Worm (Caenorhabditis elegans) whole organism, late embryonic: ENCODE data around the gene alg-3.

ENCODE experiments used
- K09A11.1 ChIP-seq: sonication (generic microtip); optimal IDR thresholded peaks from 2 replicates; lab custom pipeline; 2017; ENCODE audit warnings: antibody characterized with exemption, mild to moderate bottlenecking, missing genetic modification characterization, missing compliant biosample characterization; ENCODE audit not compliant: insufficient read depth
- Y22D7AL.16 ChIP-seq: sonication (generic microtip); optimal IDR thresholded peaks from 2 replicates; lab custom pipeline; 2016; ENCODE audit warnings: missing genetic modification characterization, missing compliant biosample characterization
- ahr-1 ChIP-seq: sonication (generic microtip); optimal IDR thresholded peaks from 2 replicates; lab custom pipeline; 2016; ENCODE audit warnings: missing genetic modification characterization, missing compliant biosample characterization
- ama-1 ChIP-seq: fragments of 150-350 bp; optimal IDR thresholded peaks from 2 replicates; lab custom pipeline; 2014
- ceh-18 ChIP-seq: sonication (generic microtip); optimal IDR thresholded peaks from 2 replicates; lab custom pipeline; 2016; ENCODE audit warnings: missing genetic modification characterization, missing compliant biosample characterization
- ceh-19 ChIP-seq: fragments of 200-800 bp; sonication (Bioruptor generic); optimal IDR thresholded peaks from 2 replicates; lab custom pipeline; 2018; ENCODE audit warnings: mild to moderate bottlenecking, missing genetic modification characterization, missing compliant biosample characterization
- ceh-2 ChIP-seq: sonication (generic microtip); optimal IDR thresholded peaks from 2 replicates; lab custom pipeline; 2016; ENCODE audit warnings: missing genotype, missing genetic modification characterization, missing compliant biosample characterization
- ceh-24 ChIP-seq: sonication (generic microtip); optimal IDR thresholded peaks from 2 replicates; lab custom pipeline; 2016; ENCODE audit warnings: mild to moderate bottlenecking, missing genetic modification characterization, missing compliant biosample characterization
- ceh-30 ChIP-seq: fragments of 150-350 bp; optimal IDR thresholded peaks from 2 replicates; lab custom pipeline; 2014; ENCODE audit warnings: missing biosample characterization, missing genetic modification characterization
- ceh-45 ChIP-seq: fragments of 200-800 bp; sonication (Bioruptor generic); IDR thresholded peaks from 2 replicates; pipeline ENCODE4 v1.3.6; 2022; ENCODE audit warnings: missing genetic modification reagents, missing genetic modification characterization, missing compliant biosample characterization
- ceh-6 ChIP-seq: fragments of 200-800 bp; sonication (Bioruptor generic); optimal IDR thresholded peaks from 2 replicates; lab custom pipeline; 2018; ENCODE audit warnings: mild to moderate bottlenecking, missing genetic modification characterization, missing compliant biosample characterization
- che-1 ChIP-seq: sonication (generic microtip); optimal IDR thresholded peaks from 2 replicates; lab custom pipeline; 2016; ENCODE audit warnings: mild to moderate bottlenecking, missing genetic modification characterization, missing compliant biosample characterization
- elt-2 ChIP-seq: sonication (generic microtip); optimal IDR thresholded peaks from 2 replicates; lab custom pipeline; 2016; ENCODE audit warnings: missing genetic modification reagents, missing genetic modification characterization, missing compliant biosample characterization
- elt-4 ChIP-seq: sonication (generic microtip); optimal IDR thresholded peaks from 2 replicates; lab custom pipeline; 2016; ENCODE audit warnings: missing genetic modification characterization, missing compliant biosample characterization
- ets-4 ChIP-seq: sonication (generic microtip); optimal IDR thresholded peaks from 2 replicates; lab custom pipeline; 2016; ENCODE audit warnings: missing genetic modification characterization, missing compliant biosample characterization
- fax-1 ChIP-seq: sonication (generic microtip); optimal IDR thresholded peaks from 2 replicates; lab custom pipeline; 2016; ENCODE audit warnings: missing genotype, missing genetic modification characterization, missing compliant biosample characterization
- fkh-10 ChIP-seq: fragments of 150-350 bp; optimal IDR thresholded peaks from 2 replicates; lab custom pipeline; 2014; ENCODE audit warnings: missing biosample characterization, missing genetic modification reagents, missing genetic modification characterization
- gmeb-2 ChIP-seq: sonication (generic microtip); optimal IDR thresholded peaks from 2 replicates; lab custom pipeline; 2016; ENCODE audit warnings: missing genetic modification characterization, inconsistent platforms, missing compliant biosample characterization
- hlh-13 ChIP-seq: fragments of 200-800 bp; sonication (Bioruptor generic); optimal IDR thresholded peaks from 2 replicates; lab custom pipeline; 2018; ENCODE audit warnings: mild to moderate bottlenecking, missing genetic modification characterization, missing compliant biosample characterization
- hlh-6 ChIP-seq: sonication (generic microtip); optimal IDR thresholded peaks from 2 replicates; lab custom pipeline; 2016; ENCODE audit warnings: missing genotype, missing genetic modification characterization, missing compliant biosample characterization
- hlh-8 ChIP-seq: sonication (generic microtip); optimal IDR thresholded peaks from 2 replicates; lab custom pipeline; 2016; ENCODE audit warnings: missing genotype, missing genetic modification characterization, missing compliant biosample characterization
- lin-11 ChIP-seq: fragments of 200-800 bp; sonication (Bioruptor generic); optimal IDR thresholded peaks from 2 replicates; lab custom pipeline; 2018; ENCODE audit warnings: mild to moderate bottlenecking, missing genetic modification characterization, missing compliant biosample characterization
- mec-3 ChIP-seq: sonication (generic microtip); optimal IDR thresholded peaks from 2 replicates; lab custom pipeline; 2016; ENCODE audit warnings: borderline replicate concordance, missing genetic modification characterization, missing compliant biosample characterization
- nfya-1 ChIP-seq: sonication (generic microtip); optimal IDR thresholded peaks from 2 replicates; lab custom pipeline; 2017; ENCODE audit warnings: missing genetic modification characterization, mild to moderate bottlenecking, missing compliant biosample characterization, antibody characterized with exemption, moderate library complexity
- odd-2 ChIP-seq: sonication (generic microtip); optimal IDR thresholded peaks from 2 replicates; lab custom pipeline; 2017; ENCODE audit warnings: antibody characterized with exemption, mild to moderate bottlenecking, missing genetic modification characterization, missing compliant biosample characterization
- pat-9 ChIP-seq: fragments of 200-800 bp; sonication (Bioruptor generic); optimal IDR thresholded peaks from 2 replicates; lab custom pipeline; 2018; ENCODE audit warnings: mild to moderate bottlenecking, missing genetic modification characterization, moderate library complexity, missing compliant biosample characterization
- pax-1 ChIP-seq: fragments of 150-350 bp; optimal IDR thresholded peaks from 2 replicates; lab custom pipeline; 2014; ENCODE audit warnings: missing biosample characterization, missing genetic modification characterization
- pqm-1 ChIP-seq: sonication (generic microtip); optimal IDR thresholded peaks from 2 replicates; lab custom pipeline; 2016; ENCODE audit warnings: missing genetic modification characterization, missing compliant biosample characterization
- pros-1 ChIP-seq: fragments of 150-350 bp; optimal IDR thresholded peaks from 2 replicates; lab custom pipeline; 2014; ENCODE audit warnings: missing biosample characterization, missing genetic modification reagents, missing genetic modification characterization
- rnt-1 ChIP-seq: sonication (generic microtip); optimal IDR thresholded peaks from 2 replicates; lab custom pipeline; 2016; ENCODE audit warnings: missing genetic modification characterization, missing compliant biosample characterization
- sdc-2 ChIP-seq: sonication (generic microtip); optimal IDR thresholded peaks from 2 replicates; lab custom pipeline; 2016; ENCODE audit warnings: missing genotype, missing genetic modification characterization, missing compliant biosample characterization
- sox-2 ChIP-seq: fragments of 200-800 bp; sonication (Bioruptor generic); IDR thresholded peaks from 2 replicates; pipeline ENCODE4 v1.3.6; 2022; ENCODE audit warnings: missing genetic modification reagents, missing genetic modification characterization, missing compliant biosample characterization
- sox-4 ChIP-seq: sonication (generic microtip); optimal IDR thresholded peaks from 2 replicates; lab custom pipeline; 2017; ENCODE audit warnings: mild to moderate bottlenecking, missing genetic modification characterization, inconsistent platforms, missing compliant biosample characterization
- ttx-3 ChIP-seq: sonication (generic microtip); optimal IDR thresholded peaks from 2 replicates; lab custom pipeline; 2016; ENCODE audit warnings: missing genetic modification reagents, missing genetic modification characterization, missing compliant biosample characterization
- unc-3 ChIP-seq, 2 experiments: fragments of 200-800 bp in 1 of 2; sonication (Bioruptor generic) in 1 of 2; sonication (generic microtip) in 1 of 2; conservative IDR thresholded peaks in 1 of 2; optimal IDR thresholded peaks in 1 of 2; 2 replicates each; pipeline versions ENCODE4 v1.3.6 to Lab custom; 2016 to 2022; ENCODE audit warnings: missing compliant biosample characterization in 2 of 2, missing genetic modification characterization in 2 of 2, missing genetic modification reagents in 1 of 2
- unc-42 ChIP-seq: sonication (generic microtip); optimal IDR thresholded peaks from 2 replicates; lab custom pipeline; 2016; ENCODE audit warnings: missing genotype, missing genetic modification characterization, missing compliant biosample characterization
- unc-55 ChIP-seq: sonication (generic microtip); optimal IDR thresholded peaks from 2 replicates; lab custom pipeline; 2017; ENCODE audit warnings: missing biosample characterization, missing genetic modification reagents, missing genetic modification characterization

The alg-3 gene

ce11 chrIV:11673543-11673942 is 30.5 kb upstream of the alg-3 start, which contains the start of gene inx-8:
Gene inx-8, plus strand, starts transcription at chrIV:11673843.
- no peak for TF ChIP-seq odd-2 (tag; lab: Kevin White, UChicago)
- no peak for TF ChIP-seq sox-2 (GFP tag; lab: Robert Waterston, UW)
- TF ChIP-seq mec-3 (tag; lab: Kevin White, UChicago) = no peak

- TF ChIP-seq Y22D7AL.16 (tag; lab: Kevin White, UChicago) (no peak), hlh-13 (GFP tag; lab: Kevin White, UChicago) (no peak), ceh-19 (no peak), gmeb-2 (tag; lab: Kevin White, UChicago) (no peak), unc-55 (GFP tag; lab: Kevin White, UChicago) (no peak), elt-4 (no peak), rnt-1 (tag; lab: Kevin White, UChicago) (no peak), ttx-3 (tag; lab: Kevin White, UChicago) (no peak), elt-2 (tag; lab: Kevin White, UChicago) (no peak), ahr-1 (tag; lab: Kevin White, UChicago) (no peak), lin-11 (no peak), ceh-18 (tag; lab: Kevin White, UChicago) (no peak), ceh-45 (no peak), che-1 (tag; lab: Kevin White, UChicago) (no peak)
These were observed 28.0 kb upstream of the alg-3 start, which contains the start of gene inx-9 for ce11 chrIV:11676054-11676453. Gene inx-9, plus strand, starts transcription at chrIV:11676354.

ce11 chrIV:11681905-11682304 is 22.1 kb upstream of the alg-3 start, which contains the start of gene ZK792.4:
Gene ZK792.4, minus strand, starts transcription at chrIV:11682005.
- no peak for TF ChIP-seq gmeb-2 (tag; lab: Kevin White, UChicago)
- TF ChIP-seq K09A11.1 (tag; lab: Kevin White, UChicago) = no peak
- no peak for TF ChIP-seq fax-1
- TF ChIP-seq pqm-1 (tag; lab: Kevin White, UChicago) = no peak
- no peak for TF ChIP-seq sox-4
- no peak for TF ChIP-seq hlh-6 (tag; lab: Kevin White, UChicago)
- no peak for TF ChIP-seq nfya-1 (tag; lab: Kevin White, UChicago)
- no peak for TF ChIP-seq unc-42
- no peak for TF ChIP-seq lin-11
- TF ChIP-seq sox-2 (GFP tag; lab: Robert Waterston, UW) = no peak
- no peak for TF ChIP-seq ets-4 (tag; lab: Kevin White, UChicago)
- TF ChIP-seq ama-1 (lab: Kevin White, UChicago) = no peak
- TF ChIP-seq fkh-10 = no peak
- TF ChIP-seq mec-3 (tag; lab: Kevin White, UChicago) = no peak
- TF ChIP-seq ceh-24 = no peak
- no peak for TF ChIP-seq ceh-2 (tag; lab: Kevin White, UChicago)
- TF ChIP-seq pax-1 (tag; lab: Kevin White, UChicago) = no peak

- TF ChIP-seq fax-1 (no peak), unc-3 (GFP tag; conservative IDR thresholded peaks at IDR 0.05; lab: Robert Waterston, UW) (no peak), unc-3 (tag; optimal IDR thresholded peaks at IDR 0.05; lab: Kevin White, UChicago) (no peak), hlh-13 (GFP tag; lab: Kevin White, UChicago) (no peak), pros-1 (no peak), ttx-3 (tag; lab: Kevin White, UChicago) (no peak), hlh-6 (tag; lab: Kevin White, UChicago) (no peak), sdc-2 (tag; lab: Kevin White, UChicago) (no peak), ceh-6 (GFP tag; lab: Kevin White, UChicago) (no peak), ceh-30 (tag; lab: Kevin White, UChicago) (no peak), hlh-8 (tag; lab: Kevin White, UChicago) (no peak), lin-11 (no peak), pat-9 (tag; lab: Kevin White, UChicago) (no peak)
These were observed 16.0 kb upstream of the alg-3 start, which contains the start of gene ZK792.5 for ce11 chrIV:11688018-11688417. Gene ZK792.5, minus strand, starts transcription at chrIV:11688118.
